Worm (Caenorhabditis elegans): ENCODE data around the gene ahsa-1.
"Not testable (repeated sequence)": the region's sequence is repeated elsewhere in the genome, so short reads cannot be mapped to it uniquely, and the experiment has no call there.

Gene ahsa-1

ce11 chrV:15133812-15134211 is 48.6 kb upstream of the ahsa-1 start:
- TF ChIP-seq aly-2 (tag; optimal IDR thresholded peaks at IDR 0.05) = no peak
- peak; percentile 85 for TF ChIP-seq fos-1 (tag; optimal IDR thresholded peaks at IDR 0.05)

ce11 chrV:15132423-15132822 is 47.2 kb upstream of the ahsa-1 start, which contains the start of gene str-171:
Gene str-171 (minus strand): TSS chrV:15132523.
- TF ChIP-seq ztf-11 (tag; optimal IDR thresholded peaks at IDR 0.05) (no peak), C34F6.9 (tag; optimal IDR thresholded peaks at IDR 0.05) (no peak), ceh-16 (tag; optimal IDR thresholded peaks at IDR 0.05) (no peak), sma-3 (GFP tag; optimal IDR thresholded peaks at IDR 0.05) (no peak), nhr-10 (tag; optimal IDR thresholded peaks at IDR 0.05) (no peak)

ce11 chrV:15127955-15128354 is 42.8 kb upstream of the ahsa-1 start, which contains the start of gene srr-7:
Gene srr-7 (plus strand): TSS chrV:15128255.
- TF ChIP-seq ceh-16 (tag; optimal IDR thresholded peaks at IDR 0.05) = no peak
- TF ChIP-seq Y55F3AM.14 (GFP tag; optimal IDR thresholded peaks at IDR 0.05) = no peak
- TF ChIP-seq nhr-6 (tag; optimal IDR thresholded peaks at IDR 0.05) = no peak

DNA sequence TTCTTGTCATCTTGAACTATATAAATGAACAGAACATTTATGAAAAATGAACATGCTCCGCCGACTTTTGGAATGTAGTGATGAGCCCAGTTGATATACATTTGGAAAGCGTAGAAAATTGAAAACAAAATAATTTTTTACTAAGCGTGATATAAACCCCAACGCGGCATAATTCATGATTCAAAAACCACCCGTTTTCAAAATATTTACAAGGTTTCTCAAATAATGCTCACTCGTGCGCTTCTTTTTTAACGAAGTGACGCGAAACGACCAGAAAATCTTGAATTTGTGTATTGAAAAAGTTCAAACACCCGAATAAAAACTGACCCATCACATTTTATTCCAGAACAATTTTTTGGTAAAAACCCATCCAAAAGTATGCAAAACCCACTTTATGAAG is 42.2 kb upstream of the ahsa-1 start, which contains the start of gene srj-27:
Gene srj-27, minus strand, starts transcription at position 101 of the 400 bp plus-strand sequence.
- TF ChIP-seq sem-4 (tag; optimal IDR thresholded peaks at IDR 0.05) = no peak
- TF ChIP-seq nhr-77 (tag; optimal IDR thresholded peaks at IDR 0.05) = no peak
- TF ChIP-seq nhr-23 (tag; optimal IDR thresholded peaks at IDR 0.05) = no peak
- no peak for TF ChIP-seq R02D3.7 (tag; optimal IDR thresholded peaks at IDR 0.05)
- no peak for TF ChIP-seq dmd-4 (tag; optimal IDR thresholded peaks at IDR 0.05)
- TF ChIP-seq F13H6.1 (tag; optimal IDR thresholded peaks at IDR 0.05) = no peak
- no peak for TF ChIP-seq egl-27 (tag; optimal IDR thresholded peaks at IDR 0.05)
- TF ChIP-seq lin-39 (tag; optimal IDR thresholded peaks at IDR 0.05) = no peak
- no peak for TF ChIP-seq mdl-1 (tag; optimal IDR thresholded peaks at IDR 0.05)
- no peak for TF ChIP-seq blmp-1 (tag; optimal IDR thresholded peaks at IDR 0.05; ENCODE audit: insufficient read depth)
- no peak for TF ChIP-seq Y55F3AM.14 (GFP tag; optimal IDR thresholded peaks at IDR 0.05)
- no peak for TF ChIP-seq ama-1 (optimal IDR thresholded peaks at IDR 0.05)
- TF ChIP-seq ztf-1 (GFP tag; conservative IDR thresholded peaks at IDR 0.05) = no peak
- no peak for TF ChIP-seq nhr-10 (tag; optimal IDR thresholded peaks at IDR 0.05)
- no peak for TF ChIP-seq sma-9 (GFP tag; optimal IDR thresholded peaks at IDR 0.05)
- TF ChIP-seq sma-9 (tag; optimal IDR thresholded peaks at IDR 0.05) = no peak
- TF ChIP-seq nhr-21 (tag; optimal IDR thresholded peaks at IDR 0.05) = no peak
- TF ChIP-seq nhr-237 (tag; optimal IDR thresholded peaks at IDR 0.05) = no peak
- no peak for TF ChIP-seq nhr-25 (tag; optimal IDR thresholded peaks at IDR 0.05)
- TF ChIP-seq lin-11 (tag; optimal IDR thresholded peaks at IDR 0.05) = no peak
- no peak for TF ChIP-seq unc-55 (GFP tag; optimal IDR thresholded peaks at IDR 0.05)

ce11 chrV:15125162-15125561 is 40.0 kb upstream of the ahsa-1 start, which contains the start of gene ugt-30:
Gene ugt-30 (minus strand): TSS chrV:15125262.
- TF ChIP-seq snpc-4 (tag; optimal IDR thresholded peaks at IDR 0.05); nhr-77 (tag; optimal IDR thresholded peaks at IDR 0.05); ama-1 (optimal IDR thresholded peaks at IDR 0.05): not testable (repeated sequence)

DNA sequence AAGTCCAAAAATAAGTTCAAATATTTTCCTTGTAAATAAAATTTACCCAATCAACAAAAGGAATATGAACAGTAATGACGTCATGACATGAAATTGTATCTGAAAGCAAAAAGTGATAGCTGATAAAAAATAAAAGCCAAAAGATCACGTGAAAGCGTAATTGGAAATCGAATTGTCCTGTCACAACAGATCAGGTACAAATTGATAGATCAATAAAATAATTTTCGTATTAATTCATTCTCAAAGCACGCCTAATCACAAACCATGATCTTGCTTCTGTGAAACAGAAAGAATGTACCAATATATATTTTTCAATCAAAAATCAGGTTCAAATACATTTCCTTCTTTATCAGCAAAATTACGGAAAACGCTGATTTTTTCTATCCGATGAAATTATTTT is 34.3 kb upstream of the ahsa-1 start, which contains the start of gene flor-1:
Gene flor-1, minus strand, starts transcription at position 101 of the 400 bp plus-strand sequence.
- TF ChIP-seq sma-3 (GFP tag; optimal IDR thresholded peaks at IDR 0.05) (no peak), elt-3 (tag; optimal IDR thresholded peaks at IDR 0.05) (no peak), alr-1 (tag; optimal IDR thresholded peaks at IDR 0.05) (no peak), unc-62 (GFP tag; optimal IDR thresholded peaks at IDR 0.05) (no peak), skn-1 (tag; optimal IDR thresholded peaks at IDR 0.05) (no peak)
